Worm (Caenorhabditis elegans): ENCODE measurements around the gene clec-126.

The clec-126 gene

DNA sequence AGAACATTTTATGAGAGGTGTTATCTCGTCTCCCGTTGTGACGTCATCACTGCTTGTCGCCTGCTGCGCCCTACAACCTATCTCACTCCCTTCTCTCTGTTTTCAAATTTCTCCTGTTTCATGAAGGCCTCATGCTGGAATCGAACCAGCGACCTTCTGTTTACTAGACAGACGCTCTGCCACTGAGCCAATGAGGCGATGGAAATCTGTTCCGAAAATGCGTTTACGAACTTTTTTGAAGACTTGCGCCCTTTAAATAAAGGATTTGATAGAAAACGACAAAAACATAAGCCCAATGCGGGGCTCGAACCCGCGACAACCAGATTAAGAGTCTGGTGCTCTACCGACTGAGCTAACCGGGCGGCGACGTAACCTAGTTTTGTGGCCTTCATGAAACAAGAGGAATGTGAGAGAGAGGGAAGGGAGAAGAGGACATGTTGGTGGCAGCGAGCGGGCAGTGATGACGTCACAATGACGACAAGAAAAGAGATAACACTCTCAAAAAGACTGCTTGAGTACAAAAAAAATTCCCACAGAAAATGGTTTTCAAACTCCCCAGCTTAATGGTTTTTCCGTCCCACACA lies at the start of gene clec-126:
TSS of gene clec-126 (plus strand) at position 534 of the 584 bp plus-strand sequence.
- TF ChIP-seq pes-1 (GFP tag; IDR thresholded peaks at IDR 0.05) (peak; percentile 90), B0310.2 (tag; optimal IDR thresholded peaks at IDR 0.05) (peak; percentile 74), tbx-37 (GFP tag; conservative IDR thresholded peaks at IDR 0.05) (peak; percentile 85), hmg-4 (GFP tag; optimal IDR thresholded peaks at IDR 0.05) (peak; percentile 93), ama-1 (optimal IDR thresholded peaks at IDR 0.05) (no peak), tbx-11 (GFP tag; IDR thresholded peaks at IDR 0.05) (peak; percentile 78; the same call in 1 of the 2 replicates), ets-7 (tag; optimal IDR thresholded peaks at IDR 0.05) (peak; percentile 76), flt-1 (GFP tag; IDR thresholded peaks at IDR 0.05) (peak; percentile 87), aly-1 (tag; optimal IDR thresholded peaks at IDR 0.05) (peak; percentile 84), ceh-13 (GFP tag; optimal IDR thresholded peaks at IDR 0.05) (peak; percentile 77), F13C5.2 (tag; optimal IDR thresholded peaks at IDR 0.05) (peak; percentile 81), hmbx-1 (tag; optimal IDR thresholded peaks at IDR 0.05) (peak; percentile 52), ceh-36 (tag; optimal IDR thresholded peaks at IDR 0.05) (peak; percentile 94), hnd-1 (tag; optimal IDR thresholded peaks at IDR 0.05) (peak; percentile 62), scrt-1 (GFP tag; IDR thresholded peaks at IDR 0.05) (peak; percentile 89), tra-4 (tag; optimal IDR thresholded peaks at IDR 0.05) (peak; percentile 70), sea-1 (GFP tag; conservative IDR thresholded peaks at IDR 0.05) (peak; percentile 86)

DNA sequence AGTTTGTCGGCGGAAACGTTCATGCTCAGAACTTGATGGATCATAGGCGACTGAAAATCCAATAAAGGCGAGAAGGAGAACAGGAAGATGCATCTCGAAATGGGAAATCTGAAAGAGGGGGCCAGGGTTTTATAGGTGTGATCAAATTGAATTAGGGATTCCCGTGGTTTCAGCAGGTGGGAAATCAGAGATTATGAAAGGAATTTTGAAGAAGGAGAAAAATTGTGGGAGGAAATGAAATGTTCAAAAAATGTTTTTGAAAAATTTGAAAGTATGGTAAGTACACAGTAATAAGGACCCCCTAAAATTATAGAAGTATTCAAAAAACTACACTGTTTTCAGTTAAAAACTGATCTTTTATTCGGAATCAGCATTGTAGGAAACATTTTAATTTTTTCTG lies 48.7 kb upstream of the clec-126 start, which contains the start of gene Y49F6B.20:
TSS of gene Y49F6B.20 (minus strand) at position 101 of the 400 bp plus-strand sequence.
- no peak for TF ChIP-seq aly-1 (tag; optimal IDR thresholded peaks at IDR 0.05)
- no peak for TF ChIP-seq flt-1 (GFP tag; IDR thresholded peaks at IDR 0.05)
- no peak for TF ChIP-seq hmbx-1 (tag; optimal IDR thresholded peaks at IDR 0.05)
- TF ChIP-seq ceh-36 (tag; optimal IDR thresholded peaks at IDR 0.05), result no peak
- TF ChIP-seq tra-4 (tag; optimal IDR thresholded peaks at IDR 0.05), result no peak

- TF ChIP-seq sea-1 (GFP tag; conservative IDR thresholded peaks at IDR 0.05), result no peak
- TF ChIP-seq flt-1 (GFP tag; IDR thresholded peaks at IDR 0.05), result no peak
Measured at ce11 chrII:3471603-3472002, 47.7 kb upstream of the clec-126 start, which contains the start of gene Y49F6B.13. Gene Y49F6B.13, minus strand, starts transcription at chrII:3471703.

- TF ChIP-seq pes-1 (GFP tag; IDR thresholded peaks at IDR 0.05) (no peak), B0310.2 (tag; optimal IDR thresholded peaks at IDR 0.05) (no peak), flt-1 (GFP tag; IDR thresholded peaks at IDR 0.05) (no peak), ets-7 (tag; optimal IDR thresholded peaks at IDR 0.05) (no peak), ama-1 (optimal IDR thresholded peaks at IDR 0.05) (no peak), ceh-36 (tag; optimal IDR thresholded peaks at IDR 0.05) (no peak), tra-4 (tag; optimal IDR thresholded peaks at IDR 0.05) (no peak)
Measured at ce11 chrII:3472316-3472715, 47.0 kb upstream of the clec-126 start, which contains the start of gene Y49F6B.12. Gene Y49F6B.12, minus strand, starts transcription at chrII:3472416.

ce11 chrII:3472817-3473216 lies 46.5 kb upstream of the clec-126 start, which contains the start of gene Y49F6B.6:
Gene Y49F6B.6, plus strand, starts transcription at chrII:3473117.
- TF ChIP-seq scrt-1 (GFP tag; IDR thresholded peaks at IDR 0.05), result no peak
- TF ChIP-seq ama-1 (optimal IDR thresholded peaks at IDR 0.05), result no peak
- no peak for TF ChIP-seq tbx-37 (GFP tag; conservative IDR thresholded peaks at IDR 0.05)
- no peak for TF ChIP-seq ceh-36 (tag; optimal IDR thresholded peaks at IDR 0.05)
- no peak for TF ChIP-seq ceh-13 (GFP tag; optimal IDR thresholded peaks at IDR 0.05)
- TF ChIP-seq aly-1 (tag; optimal IDR thresholded peaks at IDR 0.05), result no peak
- TF ChIP-seq pes-1 (GFP tag; IDR thresholded peaks at IDR 0.05), result no peak
- no peak for TF ChIP-seq B0310.2 (tag; optimal IDR thresholded peaks at IDR 0.05)
- TF ChIP-seq tbx-11 (GFP tag; IDR thresholded peaks at IDR 0.05), result no peak
- no peak for TF ChIP-seq F13C5.2 (tag; optimal IDR thresholded peaks at IDR 0.05)
- no peak for TF ChIP-seq sea-1 (GFP tag; conservative IDR thresholded peaks at IDR 0.05)
- no peak for TF ChIP-seq ets-7 (tag; optimal IDR thresholded peaks at IDR 0.05)
- TF ChIP-seq tra-4 (tag; optimal IDR thresholded peaks at IDR 0.05), result no peak
- no peak for TF ChIP-seq hnd-1 (tag; optimal IDR thresholded peaks at IDR 0.05)

DNA sequence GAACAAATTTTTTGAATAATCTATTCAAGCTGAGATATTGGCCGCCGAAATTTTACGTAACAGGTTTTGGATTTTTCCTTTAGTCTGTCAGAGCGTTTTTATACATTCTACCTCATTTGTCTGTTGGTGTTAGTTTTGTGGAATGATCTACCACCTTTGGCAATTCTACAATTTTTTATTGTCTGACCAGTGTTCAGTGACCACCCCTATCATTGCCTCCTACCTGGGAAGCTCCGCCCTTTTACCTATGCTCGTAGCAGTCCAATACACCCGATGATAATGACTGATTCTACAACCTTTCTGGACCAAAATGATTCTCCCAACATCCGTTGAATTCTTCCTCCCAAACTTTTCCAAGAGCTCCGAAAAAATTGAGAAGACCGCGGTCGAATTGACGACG lies 45.5 kb upstream of the clec-126 start, which contains the start of gene sdz-32:
TSS of gene sdz-32 (plus strand) at position 301 of the 400 bp plus-strand sequence.
- TF ChIP-seq hmbx-1 (tag; optimal IDR thresholded peaks at IDR 0.05), result no peak
- TF ChIP-seq aly-1 (tag; optimal IDR thresholded peaks at IDR 0.05), result no peak
- TF ChIP-seq tra-4 (tag; optimal IDR thresholded peaks at IDR 0.05), result no peak
- TF ChIP-seq flt-1 (GFP tag; IDR thresholded peaks at IDR 0.05), result no peak
- TF ChIP-seq B0310.2 (tag; optimal IDR thresholded peaks at IDR 0.05), result no peak
- TF ChIP-seq scrt-1 (GFP tag; IDR thresholded peaks at IDR 0.05), result no peak
- no peak for TF ChIP-seq F13C5.2 (tag; optimal IDR thresholded peaks at IDR 0.05)
- no peak for TF ChIP-seq hnd-1 (tag; optimal IDR thresholded peaks at IDR 0.05)
- TF ChIP-seq hmg-4 (GFP tag; optimal IDR thresholded peaks at IDR 0.05), result no peak

DNA sequence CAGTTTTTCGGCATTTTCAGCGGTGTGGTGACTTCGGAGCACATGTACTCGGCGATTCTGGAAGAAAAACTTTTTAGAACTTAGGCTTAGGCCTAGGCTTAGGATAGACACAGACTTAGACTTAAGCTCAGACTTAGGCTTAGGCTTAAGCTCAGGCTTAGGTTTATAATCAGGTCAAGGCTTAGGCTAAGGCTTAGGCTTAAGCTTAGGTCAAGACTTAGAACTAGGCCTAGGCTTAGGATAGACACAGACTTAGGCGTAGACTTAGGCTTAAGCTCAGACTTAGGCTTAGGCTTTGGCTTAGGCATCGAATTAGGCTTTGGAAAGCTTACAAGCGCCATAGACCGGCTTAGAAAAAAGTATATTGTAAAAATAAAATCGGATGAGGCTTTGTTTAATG lies 42.8 kb upstream of the clec-126 start:
- TF ChIP-seq F13C5.2 (tag; optimal IDR thresholded peaks at IDR 0.05) (no peak), ceh-36 (tag; optimal IDR thresholded peaks at IDR 0.05) (peak; percentile 71)

DNA sequence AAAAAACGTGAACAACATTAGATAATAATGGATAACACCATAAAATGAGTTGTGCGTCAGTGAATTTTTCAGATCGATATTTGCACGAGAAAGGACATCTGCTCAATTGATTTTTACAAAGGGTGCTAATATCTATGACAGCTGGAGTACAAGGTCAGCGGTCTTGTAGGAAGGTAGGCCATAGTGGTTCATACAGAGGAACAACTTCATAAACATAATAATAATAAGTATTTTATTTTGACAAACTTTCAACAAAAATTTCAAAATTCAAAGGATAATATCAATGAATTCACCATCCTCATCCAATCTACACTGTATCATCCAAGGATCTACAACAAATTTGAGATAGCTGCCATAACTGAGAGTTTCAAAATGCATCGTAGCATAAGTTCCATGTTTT lies 42.1 kb upstream of the clec-126 start, which contains the start of gene fbxb-104:
TSS of gene fbxb-104 (minus strand) at position 101 of the 400 bp plus-strand sequence.
- TF ChIP-seq pes-1 (GFP tag; IDR thresholded peaks at IDR 0.05) (no peak), hnd-1 (tag; optimal IDR thresholded peaks at IDR 0.05) (no peak), tbx-37 (GFP tag; conservative IDR thresholded peaks at IDR 0.05) (no peak), flt-1 (GFP tag; IDR thresholded peaks at IDR 0.05) (no peak), hmbx-1 (tag; optimal IDR thresholded peaks at IDR 0.05) (no peak), F13C5.2 (tag; optimal IDR thresholded peaks at IDR 0.05) (no peak), B0310.2 (tag; optimal IDR thresholded peaks at IDR 0.05) (no peak)

Measured in whole organism, early embryonic.